Worm (Caenorhabditis elegans) whole organism, L1 larva: ENCODE data around the gene lmbr-1.

Experiments
- C04F5.9 ChIP-seq: sonication (generic microtip); optimal IDR thresholded peaks from 2 replicates; lab custom pipeline; 2016; ENCODE audit warnings: missing genetic modification characterization, missing compliant biosample characterization
- ceh-82 ChIP-seq, 3 experiments: fragments of 150-350 bp in 1 of 3; sonication (generic microtip) in 2 of 3; optimal IDR thresholded peaks; 2 replicates each; lab custom pipeline; 2014 to 2017; ENCODE audit warnings: missing biosample characterization in 3 of 3, missing genetic modification characterization in 3 of 3
- ceh-88 ChIP-seq: fragments of 200-800 bp; sonication (Bioruptor generic); IDR thresholded peaks from 2 replicates; pipeline ENCODE4 v1.3.6; 2022; ENCODE audit warnings: missing genetic modification characterization, missing compliant biosample characterization
- ceh-90 ChIP-seq: sonication (generic microtip); optimal IDR thresholded peaks from 2 replicates; lab custom pipeline; 2016; ENCODE audit warnings: missing genetic modification characterization, missing compliant biosample characterization
- ces-1 ChIP-seq: fragments of 150-350 bp; optimal IDR thresholded peaks from 2 replicates; lab custom pipeline; 2014; ENCODE audit warnings: missing biosample characterization, missing genetic modification reagents, missing genetic modification characterization
- dpl-1 ChIP-seq, 3 experiments: fragments of 150-350 bp in 2 of 3; sonication (generic microtip) in 1 of 3; optimal IDR thresholded peaks; 2 replicates each; lab custom pipeline; 2014 to 2017; ENCODE audit warnings: missing biosample characterization in 3 of 3, missing genetic modification characterization in 3 of 3, missing genetic modification reagents in 3 of 3
- efl-1 ChIP-seq, 4 experiments: fragments of 150-350 bp; optimal IDR thresholded peaks in 3 of 4; peaks in 1 of 4; 1 replicate in 1 of 4; 2 replicates in 3 of 4; lab custom pipeline; 2014; ENCODE audit warnings: missing biosample characterization in 2 of 4, missing genetic modification characterization in 2 of 4, missing genetic modification reagents in 2 of 4
- egl-13 ChIP-seq: sonication (generic microtip); optimal IDR thresholded peaks from 2 replicates; lab custom pipeline; 2016; ENCODE audit warnings: missing genotype, missing genetic modification reagents, missing genetic modification characterization, missing compliant biosample characterization
- egl-27 ChIP-seq, 2 experiments: fragments of 150-350 bp in 1 of 2; sonication (generic microtip); optimal IDR thresholded peaks; 3 replicates each; lab custom pipeline; 2017 to 2018; ENCODE audit warnings: missing biosample characterization in 2 of 2, missing genetic modification characterization in 2 of 2, missing genetic modification reagents in 2 of 2
- elt-2 ChIP-seq: sonication (generic microtip); optimal IDR thresholded peaks from 2 replicates; lab custom pipeline; 2016; ENCODE audit warnings: missing genetic modification characterization, mild to moderate bottlenecking, inconsistent platforms, missing compliant biosample characterization, missing genetic modification reagents
- elt-3 ChIP-seq, 6 experiments: fragments of 150-350 bp in 1 of 6; sonication (generic microtip); optimal IDR thresholded peaks; 2 replicates each; lab custom pipeline; 2017 to 2018; ENCODE audit warnings: missing biosample characterization in 6 of 6, missing genetic modification characterization in 6 of 6, inconsistent platforms in 1 of 6
- ets-5 ChIP-seq: fragments of 200-800 bp; sonication (Bioruptor generic); IDR thresholded peaks from 2 replicates; pipeline ENCODE4 v1.3.6; 2022; ENCODE audit warnings: missing genetic modification characterization, missing compliant biosample characterization
- fkh-10 ChIP-seq: sonication (generic microtip); optimal IDR thresholded peaks from 2 replicates; lab custom pipeline; 2017; ENCODE audit warnings: missing biosample characterization, missing genetic modification reagents, missing genetic modification characterization
- fkh-8 ChIP-seq: sonication (generic microtip); optimal IDR thresholded peaks from 2 replicates; lab custom pipeline; 2016; ENCODE audit warnings: mild to moderate bottlenecking, missing genetic modification characterization, missing compliant biosample characterization
- fos-1 ChIP-seq: fragments of 150-350 bp; optimal IDR thresholded peaks from 2 replicates; lab custom pipeline; 2014; ENCODE audit warnings: missing biosample characterization, missing genetic modification characterization
- grh-1 ChIP-seq: fragments of 200-800 bp; sonication (Bioruptor generic); IDR thresholded peaks from 2 replicates; pipeline ENCODE4 v1.3.6; 2022; ENCODE audit warnings: missing genetic modification reagents, missing genetic modification characterization, missing compliant biosample characterization
- hlh-17 ChIP-seq: fragments of 200-800 bp; sonication (Bioruptor generic); optimal IDR thresholded peaks from 2 replicates; lab custom pipeline; 2018; ENCODE audit warnings: missing genetic modification characterization, mild to moderate bottlenecking, missing compliant biosample characterization, moderate library complexity, borderline replicate concordance
- hlh-4 ChIP-seq: sonication (generic microtip); optimal IDR thresholded peaks from 2 replicates; lab custom pipeline; 2016; ENCODE audit warnings: mild to moderate bottlenecking, missing genetic modification characterization, missing compliant biosample characterization
- irx-1 ChIP-seq: sonication (generic microtip); optimal IDR thresholded peaks from 2 replicates; lab custom pipeline; 2016; ENCODE audit warnings: missing genetic modification characterization, missing compliant biosample characterization
- lin-13 ChIP-seq: fragments of 150-350 bp; optimal IDR thresholded peaks from 2 replicates; lab custom pipeline; 2014; ENCODE audit warnings: missing biosample characterization, missing genetic modification reagents, missing genetic modification characterization
- lin-14 ChIP-seq: fragments of 200-800 bp; sonication (Bioruptor generic); optimal IDR thresholded peaks from 2 replicates; lab custom pipeline; 2018; ENCODE audit warnings: mild to moderate bottlenecking, missing genetic modification characterization, moderate library complexity, missing compliant biosample characterization
- lin-15B ChIP-seq: fragments of 150-350 bp; sonication (generic microtip); optimal IDR thresholded peaks from 3 replicates; lab custom pipeline; 2014; ENCODE audit warnings: missing biosample characterization, missing genetic modification characterization
- lir-3 ChIP-seq: sonication (generic microtip); optimal IDR thresholded peaks from 2 replicates; lab custom pipeline; 2016; ENCODE audit warnings: mild to moderate bottlenecking, missing genetic modification characterization, moderate library complexity, missing compliant biosample characterization; ENCODE audit not compliant: poor library complexity
- lsy-2 ChIP-seq, 2 experiments: fragments of 150-350 bp; optimal IDR thresholded peaks; 2 replicates each; lab custom pipeline; 2014; ENCODE audit warnings: missing biosample characterization in 2 of 2, missing genetic modification characterization in 2 of 2
- mab-9 ChIP-seq: fragments of 200-800 bp; sonication (Bioruptor generic); IDR thresholded peaks from 2 replicates; pipeline ENCODE4 v1.3.6; 2022; ENCODE audit warnings: missing genetic modification reagents, missing genetic modification characterization, missing compliant biosample characterization
- mep-1 ChIP-seq: fragments of 150-350 bp; optimal IDR thresholded peaks from 2 replicates; lab custom pipeline; 2014; ENCODE audit warnings: missing biosample characterization, missing genetic modification characterization
- nhr-76 ChIP-seq: sonication (generic microtip); optimal IDR thresholded peaks from 2 replicates; lab custom pipeline; 2017; ENCODE audit warnings: missing biosample characterization, missing genetic modification characterization
- nhr-90 ChIP-seq: sonication (generic microtip); optimal IDR thresholded peaks from 2 replicates; lab custom pipeline; 2016; ENCODE audit warnings: mild to moderate bottlenecking, missing genetic modification characterization, missing compliant biosample characterization; ENCODE audit not compliant: poor library complexity
- skn-1 ChIP-seq: fragments of 150-350 bp; optimal IDR thresholded peaks from 2 replicates; lab custom pipeline; 2014; ENCODE audit warnings: missing biosample characterization, missing genetic modification characterization
- sox-4 ChIP-seq: sonication (generic microtip); optimal IDR thresholded peaks from 2 replicates; lab custom pipeline; 2016; ENCODE audit warnings: missing genetic modification characterization, missing compliant biosample characterization
- unc-30 ChIP-seq: sonication (generic microtip); optimal IDR thresholded peaks from 2 replicates; lab custom pipeline; 2017; ENCODE audit warnings: missing biosample characterization, missing genetic modification characterization
- unc-98 ChIP-seq: fragments of 200-800 bp; sonication (Bioruptor generic); IDR thresholded peaks from 2 replicates; pipeline ENCODE4 v1.3.6; 2022; ENCODE audit warnings: missing genetic modification characterization, missing compliant biosample characterization
- xbp-1 ChIP-seq: sonication (generic microtip); optimal IDR thresholded peaks from 2 replicates; lab custom pipeline; 2016; ENCODE audit warnings: missing genetic modification characterization, missing compliant biosample characterization
- ztf-4 ChIP-seq: fragments of 150-350 bp; optimal IDR thresholded peaks from 2 replicates; lab custom pipeline; 2014; ENCODE audit warnings: missing biosample characterization, missing genetic modification characterization

The lmbr-1 gene

DNA sequence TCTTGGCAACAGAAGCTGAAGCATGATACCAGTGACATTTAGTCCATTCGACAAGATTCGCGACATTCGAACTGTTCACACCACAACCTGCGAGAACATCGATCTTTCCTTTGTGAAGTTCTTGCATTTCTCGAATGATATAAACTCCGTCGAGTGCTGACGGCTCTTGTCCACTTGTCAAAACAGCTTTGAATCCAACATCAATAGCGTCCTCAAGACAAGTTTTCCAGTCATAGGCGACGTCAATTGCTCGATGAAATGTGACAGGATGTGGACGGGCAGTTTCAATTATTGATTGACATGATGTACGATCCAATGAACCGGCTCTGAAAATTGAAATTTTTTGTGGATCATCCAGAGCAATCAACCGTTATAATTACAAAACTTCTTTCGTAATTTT lies 30.6 kb downstream of the lmbr-1 start:
- TF ChIP-seq unc-98 (GFP tag; lab: Robert Waterston, UW) (no peak), nhr-90 (tag; lab: Kevin White, UChicago) (no peak), egl-27 (tag; optimal IDR thresholded peaks at IDR 0.05; lab: Kevin White, UChicago) (no peak), C04F5.9 (tag; lab: Kevin White, UChicago) (no peak)

- no peak for TF ChIP-seq ceh-88 (GFP tag; lab: Robert Waterston, UW)
- no peak for TF ChIP-seq hlh-17
- TF ChIP-seq skn-1 (tag; lab: Kevin White, UChicago) = no peak
- no peak for TF ChIP-seq elt-3 (tag; optimal IDR thresholded peaks at IDR 0.05; lab: Kevin White, UChicago)
- no peak for TF ChIP-seq nhr-76
- no peak for TF ChIP-seq lsy-2 (tag; optimal IDR thresholded peaks at IDR 0.05; lab: Kevin White, UChicago)
- no peak for TF ChIP-seq efl-1 (optimal IDR thresholded peaks at IDR 0.05; lab: Kevin White, UChicago)
- no peak for TF ChIP-seq efl-1 (GFP tag; optimal IDR thresholded peaks at IDR 0.05 in 1 of 2; lab: Kevin White, UChicago)
- TF ChIP-seq fkh-10 (GFP tag; lab: Kevin White, UChicago) = no peak
- TF ChIP-seq mab-9 = no peak
- no peak for TF ChIP-seq unc-30 (tag; lab: Kevin White, UChicago)
- no peak for TF ChIP-seq fos-1 (tag; lab: Kevin White, UChicago)
- TF ChIP-seq sox-4 (tag; lab: Kevin White, UChicago) = no peak
- TF ChIP-seq lir-3 (tag; lab: Kevin White, UChicago) = no peak
- no peak for TF ChIP-seq hlh-4 (tag; lab: Kevin White, UChicago)
- TF ChIP-seq lin-15B (tag; lab: Kevin White, UChicago) = no peak
- no peak for TF ChIP-seq mep-1 (tag; lab: Kevin White, UChicago)
Measured at ce11 chrIII:8403507-8403906, 31.5 kb downstream of the lmbr-1 start, which contains the start of gene cutc-1. TSS of gene cutc-1 (minus strand) at chrIII:8403607.

- TF ChIP-seq lsy-2 (tag; optimal IDR thresholded peaks at IDR 0.05; lab: Kevin White, UChicago) = peak in 1 of 2 experiments; percentile 31
- TF ChIP-seq irx-1 (tag; lab: Kevin White, UChicago) = no peak
- TF ChIP-seq dpl-1 (GFP tag; optimal IDR thresholded peaks at IDR 0.05; lab: Kevin White, UChicago) = peak in 1 of 3 experiments; percentile 27
- TF ChIP-seq lin-13 (GFP tag; lab: Kevin White, UChicago) = no peak
- no peak for TF ChIP-seq elt-2
- TF ChIP-seq lin-14 = peak; percentile 7
- no peak for TF ChIP-seq ztf-4 (tag; lab: Kevin White, UChicago)
- TF ChIP-seq fkh-10 (GFP tag; lab: Kevin White, UChicago) = no peak
- TF ChIP-seq unc-98 (GFP tag; lab: Robert Waterston, UW) = no peak
- no peak for TF ChIP-seq efl-1 (optimal IDR thresholded peaks at IDR 0.05; lab: Kevin White, UChicago)
- TF ChIP-seq efl-1 (GFP tag; optimal IDR thresholded peaks at IDR 0.05 in 1 of 2; lab: Kevin White, UChicago) = peak in 1 of 2 experiments; percentile 92
- peak; percentile 51 for TF ChIP-seq xbp-1 (tag; lab: Kevin White, UChicago)
Measured at ce11 chrIII:8405449-8405962, 33.5 kb downstream of the lmbr-1 start, which contains the start of the genes ubxn-4 and cyy-1. TSS of gene ubxn-4 (minus strand) at chrIII:8405562. TSS of gene cyy-1 (plus strand) at chrIII:8405874.

ce11 chrIII:8409166-8409565 lies 37.1 kb downstream of the lmbr-1 start, which contains the start of gene ZK353.9:
TSS of gene ZK353.9 (plus strand) at chrIII:8409496.
- TF ChIP-seq ceh-90 (tag; lab: Kevin White, UChicago) (no peak), fkh-10 (GFP tag; lab: Kevin White, UChicago) (no peak), lin-14 (no peak)

- TF ChIP-seq hlh-4 (tag; lab: Kevin White, UChicago) (no peak), ets-5 (GFP tag; lab: Robert Waterston, UW) (no peak), grh-1 (GFP tag; lab: Robert Waterston, UW) (no peak), fkh-8 (tag; lab: Kevin White, UChicago) (no peak), ces-1 (no peak), nhr-76 (no peak), ceh-88 (GFP tag; lab: Robert Waterston, UW) (no peak), xbp-1 (tag; lab: Kevin White, UChicago) (no peak), mep-1 (tag; lab: Kevin White, UChicago) (no peak), elt-3 (tag; optimal IDR thresholded peaks at IDR 0.05; lab: Kevin White, UChicago) (no peak), ceh-82 (tag; optimal IDR thresholded peaks at IDR 0.05; lab: Kevin White, UChicago) (no peak), egl-13 (no peak)
Measured at ce11 chrIII:8410747-8411146, 38.7 kb downstream of the lmbr-1 start.
